Worm (Caenorhabditis elegans): ENCODE results near the gene srt-47.
"Not testable (repeated sequence)": the region's sequence is repeated elsewhere in the genome, so short reads cannot be mapped to it uniquely, and the experiment has no call there.

Gene srt-47

ce11 chrIV:15006494-15006893, 46.7 kb downstream of the srt-47 start, which contains the start of gene Y41E3.6:
Y41E3.6 (plus strand) TSS chrIV:15006794.
- TF ChIP-seq ceh-36 (tag; optimal IDR thresholded peaks at IDR 0.05); B0310.2 (tag; optimal IDR thresholded peaks at IDR 0.05); tbx-11 (GFP tag; IDR thresholded peaks at IDR 0.05): not testable (repeated sequence)

Measured in whole organism, early embryonic.